Worm (Caenorhabditis elegans): ENCODE measurements around the gene zig-4.

DNA sequence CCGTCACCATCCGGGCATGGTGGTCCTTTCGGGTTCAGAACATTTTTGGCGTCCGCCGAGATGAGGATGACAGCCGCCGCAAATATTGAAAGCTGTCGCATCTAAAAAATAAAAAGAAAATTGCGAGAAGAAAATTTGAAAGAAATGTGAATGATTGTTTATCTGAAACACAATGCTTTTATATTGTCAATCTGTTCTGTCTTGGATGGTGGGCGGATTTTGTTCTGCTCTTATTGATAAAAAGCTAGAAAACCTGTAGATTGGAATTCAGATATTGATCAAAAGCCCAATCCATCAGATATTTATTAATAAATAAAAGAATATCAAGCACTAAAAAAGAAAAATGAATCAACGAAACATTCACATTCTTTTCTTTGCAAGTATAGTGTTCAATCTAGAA, 11.4 kb upstream of the zig-4 start, which contains the start of gene C39D10.7:
- TF ChIP-seq ztf-11 (tag; optimal IDR thresholded peaks at IDR 0.05), result no peak
- TF ChIP-seq ama-1 (optimal IDR thresholded peaks at IDR 0.05), result no peak
- TF ChIP-seq nhr-11 (tag; optimal IDR thresholded peaks at IDR 0.05), result no peak
- no peak for TF ChIP-seq pax-3 (tag; optimal IDR thresholded peaks at IDR 0.05)
- TF ChIP-seq nhr-12 (tag; optimal IDR thresholded peaks at IDR 0.05), result no peak
- no peak for TF ChIP-seq nhr-237 (tag; optimal IDR thresholded peaks at IDR 0.05)
- TF ChIP-seq skn-1 (tag; optimal IDR thresholded peaks at IDR 0.05), result no peak
- no peak for TF ChIP-seq pqm-1 (tag; optimal IDR thresholded peaks at IDR 0.05)
- TF ChIP-seq unc-62 (GFP tag; optimal IDR thresholded peaks at IDR 0.05), result no peak
- no peak for TF ChIP-seq dsc-1 (tag; optimal IDR thresholded peaks at IDR 0.05)
- no peak for TF ChIP-seq nhr-76 (tag; optimal IDR thresholded peaks at IDR 0.05)
